Fruit fly (Drosophila melanogaster) whole organism, embryonic: ENCODE data around the gene CG31431.
A peak's percentile ranks its signal among the peaks of the same experiment; 100 is the strongest.

Source experiments
- B-H2 ChIP-seq: fragments of 200-800 bp; sonication (Bioruptor generic); optimal IDR thresholded peaks from 2 replicates; lab custom pipeline; 2018; ENCODE audit warnings: missing biosample characterization, mild to moderate bottlenecking, missing genetic modification characterization
- Bgb ChIP-seq: fragments of 200-800 bp; sonication (Bioruptor generic); IDR thresholded peaks from 2 replicates; pipeline ENCODE4 v1.3.6; 2022; ENCODE audit warnings: missing biosample characterization, missing genetic modification characterization; ENCODE audit not compliant: partially characterized antibody
- CG10209 ChIP-seq: fragments of 200-800 bp; sonication (Bioruptor generic); optimal IDR thresholded peaks from 3 replicates; lab custom pipeline; 2017; ENCODE audit warnings: missing biosample characterization, mild to moderate bottlenecking, missing genetic modification characterization, missing genetic modification reagents
- CG11560 ChIP-seq: fragments of 200-800 bp; sonication (Bioruptor generic); IDR thresholded peaks from 3 replicates; pipeline ENCODE4 v1.3.6; 2022; ENCODE audit warnings: missing biosample characterization, missing genetic modification characterization
- CG12104 ChIP-seq: fragments of 200-800 bp; sonication (Bioruptor generic); optimal IDR thresholded peaks from 3 replicates; lab custom pipeline; 2016; ENCODE audit warnings: missing biosample characterization, missing genetic modification characterization
- CG12659 ChIP-seq: fragments of 200-800 bp; sonication (Bioruptor generic); optimal IDR thresholded peaks from 3 replicates; lab custom pipeline; 2017; ENCODE audit warnings: mild to moderate bottlenecking, missing biosample characterization, missing genetic modification reagents, missing genetic modification characterization
- CG13424 ChIP-seq: fragments of 200-800 bp; sonication (Bioruptor generic); optimal IDR thresholded peaks from 2 replicates; lab custom pipeline; 2019; ENCODE audit warnings: missing biosample characterization, mild to moderate bottlenecking, missing genetic modification characterization, moderate library complexity
- CG14014 ChIP-seq: fragments of 200-800 bp; sonication (Bioruptor generic); IDR thresholded peaks from 2 replicates; pipeline ENCODE4 v1.3.6; 2022; ENCODE audit warnings: missing biosample characterization, missing genetic modification characterization
- CG14050 ChIP-seq: fragments of 200-800 bp; sonication (Bioruptor generic); IDR thresholded peaks from 3 replicates; pipeline ENCODE4 v1.3.6; 2022; ENCODE audit warnings: missing biosample characterization, missing genetic modification characterization
- CG15073 ChIP-seq: fragments of 200-800 bp; sonication (Bioruptor generic); optimal IDR thresholded peaks from 2 replicates; lab custom pipeline; 2016; ENCODE audit warnings: missing biosample characterization, missing genetic modification characterization
- CG1792 ChIP-seq: fragments of 200-800 bp; sonication (Bioruptor generic); optimal IDR thresholded peaks from 2 replicates; lab custom pipeline; 2016; ENCODE audit warnings: missing biosample characterization, missing genetic modification characterization
- CG2199 ChIP-seq: fragments of 200-800 bp; sonication (Bioruptor generic); IDR thresholded peaks from 3 replicates; pipeline ENCODE4 v1.3.6; 2022; ENCODE audit warnings: missing biosample characterization, missing genetic modification characterization
- CG2875 ChIP-seq: fragments of 200-800 bp; sonication (Bioruptor generic); optimal IDR thresholded peaks from 2 replicates; lab custom pipeline; 2017; ENCODE audit warnings: missing biosample characterization, mild to moderate bottlenecking, missing genetic modification characterization, missing genetic modification reagents
- CG31388 ChIP-seq: fragments of 200-800 bp; sonication (Bioruptor generic); optimal IDR thresholded peaks from 2 replicates; lab custom pipeline; 2016; ENCODE audit warnings: missing biosample characterization, missing genetic modification characterization
- CG31441 ChIP-seq: fragments of 200-800 bp; sonication (Bioruptor generic); IDR thresholded peaks from 2 replicates; pipeline ENCODE4 v1.3.6; 2022; ENCODE audit warnings: missing biosample characterization, missing genetic modification characterization
- CG33557 ChIP-seq: fragments of 200-800 bp; sonication (Bioruptor generic); optimal IDR thresholded peaks from 2 replicates; lab custom pipeline; 2019; ENCODE audit warnings: missing biosample characterization, mild to moderate bottlenecking, missing genetic modification characterization, moderate library complexity
- CG3407 ChIP-seq: fragments of 200-800 bp; sonication (Bioruptor generic); optimal IDR thresholded peaks from 2 replicates; lab custom pipeline; 2018; ENCODE audit warnings: missing biosample characterization, mild to moderate bottlenecking, missing genetic modification characterization
- CG6689 ChIP-seq: fragments of 200-800 bp; sonication (Bioruptor generic); IDR thresholded peaks from 2 replicates; pipeline ENCODE4 v1.3.6; 2022; ENCODE audit warnings: missing biosample characterization, missing genetic modification characterization
- CG6765 ChIP-seq: fragments of 200-800 bp; sonication (Bioruptor generic); optimal IDR thresholded peaks from 3 replicates; lab custom pipeline; 2017; ENCODE audit warnings: missing biosample characterization, mild to moderate bottlenecking, missing genetic modification characterization
- CG6854 ChIP-seq: fragments of 200-800 bp; sonication (Bioruptor generic); optimal IDR thresholded peaks from 3 replicates; lab custom pipeline; 2017; ENCODE audit warnings: missing biosample characterization, mild to moderate bottlenecking, missing genetic modification characterization
- CG9932 ChIP-seq: fragments of 200-800 bp; sonication (Bioruptor generic); IDR thresholded peaks from 2 replicates; pipeline ENCODE4 v1.3.6; 2022; ENCODE audit warnings: missing biosample characterization, missing genetic modification characterization
- Dref ChIP-seq: fragments of 200-800 bp; sonication (Bioruptor generic); IDR thresholded peaks from 2 replicates; pipeline ENCODE4 v1.3.6; 2022; ENCODE audit warnings: missing biosample characterization, missing genetic modification characterization
- E2f2 ChIP-seq: fragments of 200-800 bp; sonication (Bioruptor generic); IDR thresholded peaks from 2 replicates; pipeline ENCODE4 v1.3.6; 2022; ENCODE audit warnings: missing biosample characterization, missing genetic modification characterization
- Elba2 ChIP-seq: fragments of 200-800 bp; sonication (Bioruptor generic); optimal IDR thresholded peaks from 3 replicates; lab custom pipeline; 2016; ENCODE audit warnings: missing biosample characterization, missing genetic modification characterization
- GATAe ChIP-seq: fragments of 200-800 bp; sonication (Bioruptor generic); conservative IDR thresholded peaks from 2 replicates; pipeline ENCODE4 v1.3.6; 2022; ENCODE audit warnings: missing biosample characterization, missing genetic modification characterization
- Hand ChIP-seq: fragments of 200-800 bp; sonication (Bioruptor generic); optimal IDR thresholded peaks from 2 replicates; lab custom pipeline; 2017; ENCODE audit warnings: mild to moderate bottlenecking, missing biosample characterization, missing genetic modification reagents, missing genetic modification characterization
- HmgD ChIP-seq: fragments of 200-800 bp; sonication (Bioruptor generic); optimal IDR thresholded peaks from 3 replicates; lab custom pipeline; 2016; ENCODE audit warnings: missing biosample characterization, missing genetic modification characterization
- HmgZ ChIP-seq: fragments of 200-800 bp; sonication (Bioruptor generic); optimal IDR thresholded peaks from 2 replicates; lab custom pipeline; 2018; ENCODE audit warnings: missing biosample characterization, mild to moderate bottlenecking, missing genetic modification characterization
- Hr51 ChIP-seq, 2 experiments: fragments of 200-800 bp; sonication (Bioruptor generic); optimal IDR thresholded peaks; 2 replicates in 1 of 2; 3 replicates in 1 of 2; lab custom pipeline; 2016 to 2018; ENCODE audit warnings: missing biosample characterization in 2 of 2, missing genetic modification characterization in 2 of 2, mild to moderate bottlenecking in 1 of 2, moderate library complexity in 1 of 2
- Optix ChIP-seq: fragments of 200-800 bp; sonication (Bioruptor generic); IDR thresholded peaks from 3 replicates; pipeline ENCODE4 v1.3.6; 2022; ENCODE audit warnings: missing biosample characterization, missing genetic modification characterization
- Pdp1 ChIP-seq, 2 experiments: fragments of 200-800 bp; sonication (Bioruptor generic); optimal IDR thresholded peaks; 3 replicates each; lab custom pipeline; 2016; ENCODE audit warnings: missing biosample characterization in 2 of 2, missing genetic modification characterization in 2 of 2, mild to moderate bottlenecking in 1 of 2, moderate library complexity in 1 of 2
- Scr ChIP-seq: fragments of 200-800 bp; sonication (Bioruptor generic); IDR thresholded peaks from 2 replicates; pipeline ENCODE4 v1.3.6; 2022; ENCODE audit warnings: missing biosample characterization, missing genetic modification characterization; ENCODE audit not compliant: partially characterized antibody
- Sin3A ChIP-seq: fragments of >200 bp; optimal IDR thresholded peaks from 2 replicates; lab custom pipeline; 2018
- YL-1 ChIP-seq: fragments of 200-800 bp; sonication (Bioruptor generic); optimal IDR thresholded peaks from 3 replicates; lab custom pipeline; 2017; ENCODE audit warnings: missing biosample characterization, mild to moderate bottlenecking, missing genetic modification characterization
- bab2 ChIP-seq: fragments of 200-800 bp; sonication (Bioruptor generic); optimal IDR thresholded peaks from 2 replicates; lab custom pipeline; 2016; ENCODE audit warnings: missing biosample characterization, missing genetic modification characterization
- chm ChIP-seq: fragments of 200-800 bp; sonication (Bioruptor generic); IDR thresholded peaks from 2 replicates; pipeline ENCODE4 v1.3.6; 2022; ENCODE audit warnings: missing biosample characterization, missing genetic modification characterization
- ci ChIP-seq: fragments of 200-800 bp; sonication (Bioruptor generic); IDR thresholded peaks from 3 replicates; pipeline ENCODE4 v1.3.6; 2022; ENCODE audit warnings: missing biosample characterization, missing genetic modification characterization
- croc ChIP-seq: fragments of 200-800 bp; sonication (Bioruptor generic); conservative IDR thresholded peaks from 3 replicates; pipeline ENCODE4 v1.3.6; 2022; ENCODE audit warnings: missing biosample characterization, missing genetic modification characterization
- ems ChIP-seq: fragments of 200-800 bp; sonication (Bioruptor generic); optimal IDR thresholded peaks from 3 replicates; lab custom pipeline; 2016; ENCODE audit warnings: missing biosample characterization, missing genetic modification characterization
- ewg ChIP-seq: fragments of 200-800 bp; sonication (Bioruptor generic); optimal IDR thresholded peaks from 3 replicates; lab custom pipeline; 2017; ENCODE audit warnings: mild to moderate bottlenecking, missing biosample characterization, missing genetic modification reagents, missing genetic modification characterization
- fd64A ChIP-seq: fragments of 200-800 bp; sonication (Bioruptor generic); optimal IDR thresholded peaks from 3 replicates; lab custom pipeline; 2018; ENCODE audit warnings: missing biosample characterization, mild to moderate bottlenecking, missing genetic modification characterization
- fd96Cb ChIP-seq: fragments of 200-800 bp; sonication (Bioruptor generic); optimal IDR thresholded peaks from 2 replicates; lab custom pipeline; 2018; ENCODE audit warnings: missing biosample characterization, mild to moderate bottlenecking, missing genetic modification characterization, moderate library complexity
- gt ChIP-seq: fragments of 200-800 bp; sonication (Bioruptor generic); IDR thresholded peaks from 2 replicates; pipeline ENCODE4 v1.3.6; 2022; ENCODE audit warnings: missing biosample characterization, missing genetic modification characterization
- ham ChIP-seq: fragments of 200-800 bp; sonication (Bioruptor generic); IDR thresholded peaks from 2 replicates; pipeline ENCODE4 v1.3.6; 2022; ENCODE audit warnings: missing biosample characterization, missing genetic modification characterization
- kah ChIP-seq: fragments of 200-800 bp; sonication (Bioruptor generic); optimal IDR thresholded peaks from 2 replicates; lab custom pipeline; 2018; ENCODE audit warnings: missing biosample characterization, mild to moderate bottlenecking, missing genetic modification characterization
- pita ChIP-seq: fragments of 200-800 bp; sonication (Bioruptor generic); optimal IDR thresholded peaks from 2 replicates; lab custom pipeline; 2017; ENCODE audit warnings: missing biosample characterization, mild to moderate bottlenecking, missing genetic modification characterization
- sc ChIP-seq, 3 experiments: fragments of >200 bp in 2 of 3; fragments of 200-800 bp in 1 of 3; sonication (Bioruptor generic) in 1 of 3; optimal IDR thresholded peaks; 2 replicates in 2 of 3; 3 replicates in 1 of 3; lab custom pipeline; 2017; ENCODE audit warnings: mild to moderate bottlenecking in 1 of 3, missing biosample characterization in 1 of 3, missing genetic modification characterization in 1 of 3, missing genetic modification reagents in 1 of 3
- wek ChIP-seq: fragments of 200-800 bp; sonication (Bioruptor generic); optimal IDR thresholded peaks from 3 replicates; lab custom pipeline; 2018; ENCODE audit warnings: missing biosample characterization, mild to moderate bottlenecking, missing genetic modification characterization, moderate library complexity

The CG31431 gene

DNA sequence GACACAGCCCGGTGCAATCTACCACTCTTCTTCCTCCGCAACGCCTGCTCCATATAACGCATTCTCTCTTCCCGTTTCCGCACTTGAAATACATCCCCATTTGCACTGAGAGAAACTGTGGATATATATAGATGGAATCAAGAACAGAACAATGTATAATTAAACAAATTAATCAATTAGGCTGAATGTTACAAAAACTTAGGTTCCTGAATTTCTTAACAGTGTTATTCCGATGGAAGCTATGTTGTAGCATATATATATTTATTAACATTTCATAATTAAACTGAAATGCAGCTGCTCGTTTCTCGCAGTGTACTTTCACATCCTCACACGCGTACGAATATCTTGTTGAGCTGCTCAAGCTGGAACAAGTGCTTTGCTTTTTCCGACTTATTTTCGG lies 11.0 kb upstream of the CG31431 start (continued):
- TF ChIP-seq Optix (no peak), croc (GFP tag; lab: Robert Waterston, UW) (peak; percentile 45; the same call in 2 of the 3 replicates), B-H2 (no peak), CG3407 (GFP tag; lab: Kevin White, UChicago) (peak; percentile 5), CG1792 (GFP tag; lab: Kevin White, UChicago) (no peak), CG6854 (GFP tag; lab: Kevin White, UChicago) (no peak), CG15073 (peak; percentile 34), Pdp1 (GFP tag; optimal IDR thresholded peaks at IDR 0.05; lab: Kevin White, UChicago) (peak; percentile 12 to 34), CG14014 (GFP tag; lab: Robert Waterston, UW) (no peak), Hr51 (GFP tag; optimal IDR thresholded peaks at IDR 0.05; lab: Kevin White, UChicago) (peak; percentile 9 to 35), HmgD (no peak), CG6765 (GFP tag; lab: Kevin White, UChicago) (no peak), E2f2 (GFP tag; lab: Robert Waterston, UW) (no peak), ems (GFP tag; lab: Kevin White, UChicago) (no peak), ci (GFP tag; lab: Robert Waterston, UW) (peak; percentile 57; the same call in 2 of the 3 replicates), CG31441 (peak; percentile 63), CG11560 (no peak), CG31388 (GFP tag; lab: Kevin White, UChicago) (no peak), Scr (GFP tag; lab: Robert Waterston, UW) (no peak), CG2875 (GFP tag; lab: Kevin White, UChicago) (peak; percentile 16), HmgZ (tag; lab: Kevin White, UChicago) (no peak), CG12104 (GFP tag; lab: Kevin White, UChicago) (no peak), YL-1 (GFP tag; lab: Kevin White, UChicago) (no peak), bab2 (GFP tag; lab: Kevin White, UChicago) (peak; percentile 47), CG33557 (peak; percentile 57), CG9932 (GFP tag; lab: Robert Waterston, UW) (no peak), CG14050 (no peak), CG6689 (GFP tag; lab: Robert Waterston, UW) (peak; percentile 48), GATAe (no peak), fd64A (no peak), CG13424 (tag; lab: Kevin White, UChicago) (peak; percentile 43), fd96Cb (peak; percentile 23), gt (GFP tag; lab: Robert Waterston, UW) (no peak), kah (no peak), chm (GFP tag; lab: Robert Waterston, UW) (no peak), sc (optimal IDR thresholded peaks at IDR 0.05; lab: Kevin White, UChicago) (no peak), sc (GFP tag; optimal IDR thresholded peaks at IDR 0.05; lab: Kevin White, UChicago) (peak; percentile 37), Bgb (GFP tag; lab: Robert Waterston, UW) (no peak), Dref (GFP tag; lab: Robert Waterston, UW) (no peak), Sin3A (lab: Kevin White, UChicago) (no peak), Hand (GFP tag; lab: Kevin White, UChicago) (no peak), ham (GFP tag; lab: Robert Waterston, UW) (no peak), CG2199 (GFP tag; lab: Robert Waterston, UW) (no peak), pita (no peak), wek (GFP tag; lab: Kevin White, UChicago) (peak; percentile 6), ewg (GFP tag; lab: Kevin White, UChicago) (peak; percentile 30), CG12659 (peak; percentile 13), CG10209 (GFP tag; lab: Kevin White, UChicago) (peak; percentile 41), Elba2 (GFP tag; lab: Kevin White, UChicago) (no peak)
